Fruit fly (Drosophila melanogaster): ENCODE measurements around the gene cv.

- TF ChIP-seq E2f1 (GFP tag; IDR thresholded peaks at IDR 0.05): no peak
- no peak for TF ChIP-seq jing (GFP tag; optimal IDR thresholded peaks at IDR 0.05)
- TF ChIP-seq B-H1 (GFP tag; IDR thresholded peaks at IDR 0.05): no peak
- TF ChIP-seq CoRest (tag; optimal IDR thresholded peaks at IDR 0.05): no peak
Observed at dm6 chrX:5724151-5724699, 34.4 kb downstream of the cv start.
